Fruit fly (Drosophila melanogaster): ENCODE measurements around the gene Rbp9.

Gene Rbp9

dm6 chr2L:2976829-2977228 lies 22.3 kb downstream of the Rbp9 start, which contains the start of the genes CG9641 and CG3165 (continued):
- TF ChIP-seq Pdp1 (GFP tag; optimal IDR thresholded peaks at IDR 0.05) = peak; percentile 88 to 90
- peak; percentile 46 for TF ChIP-seq Dp (GFP tag; optimal IDR thresholded peaks at IDR 0.05)
- TF ChIP-seq phol (tag; optimal IDR thresholded peaks at IDR 0.05) = peak; percentile 88
- peak; percentile 38 for TF ChIP-seq MESR4 (GFP tag; optimal IDR thresholded peaks at IDR 0.05)
- no peak for TF ChIP-seq HLHmδ (GFP tag; optimal IDR thresholded peaks at IDR 0.05)
- peak; percentile 88 for TF ChIP-seq Dip3 (GFP tag; optimal IDR thresholded peaks at IDR 0.05)
- peak; percentile 85; the same call in 2 of the 3 replicates for TF ChIP-seq mld (GFP tag; IDR thresholded peaks at IDR 0.05; ENCODE audit: partially characterized antibody)
- no peak for TF ChIP-seq Sox102F (GFP tag; optimal IDR thresholded peaks at IDR 0.05)
- peak; percentile 84 for TF ChIP-seq CG8290 (GFP tag; optimal IDR thresholded peaks at IDR 0.05)
- TF ChIP-seq CG8290 (tag; optimal IDR thresholded peaks at IDR 0.05) = peak in 1 of 2 experiments; percentile 77
- peak; percentile 80 for TF ChIP-seq CG1792 (GFP tag; optimal IDR thresholded peaks at IDR 0.05)
- TF ChIP-seq Mes4 (GFP tag; optimal IDR thresholded peaks at IDR 0.05) = peak; percentile 80
- TF ChIP-seq nom (GFP tag; optimal IDR thresholded peaks at IDR 0.05) = peak; percentile 73
- no peak for TF ChIP-seq C15 (GFP tag; IDR thresholded peaks at IDR 0.05)
- TF ChIP-seq CG11696 (GFP tag; IDR thresholded peaks at IDR 0.05) = no peak
- no peak for TF ChIP-seq exex (tag; optimal IDR thresholded peaks at IDR 0.05)
- no peak for TF ChIP-seq CG1832 (GFP tag; optimal IDR thresholded peaks at IDR 0.05)
- TF ChIP-seq NC2α (GFP tag; optimal IDR thresholded peaks at IDR 0.05) = peak; percentile 70
- peak; percentile 84 for TF ChIP-seq dmrt11E (tag; optimal IDR thresholded peaks at IDR 0.05)
- no peak for TF ChIP-seq yki (optimal IDR thresholded peaks at IDR 0.05)
- TF ChIP-seq dan (GFP tag; IDR thresholded peaks at IDR 0.05) = peak; percentile 60; the same call in 1 of the 2 replicates
- peak; percentile 70; the same call in 1 of the 2 replicates for TF ChIP-seq chm (GFP tag; IDR thresholded peaks at IDR 0.05)
- TF ChIP-seq Ssrp (tag; optimal IDR thresholded peaks at IDR 0.05) = peak; percentile 79
- peak; percentile 81 for TF ChIP-seq NC2β (GFP tag; optimal IDR thresholded peaks at IDR 0.05)
- peak; percentile 68 for TF ChIP-seq CG4707 (GFP tag; optimal IDR thresholded peaks at IDR 0.05)
- TF ChIP-seq Drgx (GFP tag; IDR thresholded peaks at IDR 0.05) = peak; percentile 77
- peak; percentile 62 for TF ChIP-seq pzg (GFP tag; optimal IDR thresholded peaks at IDR 0.05)
- TF ChIP-seq seq (GFP tag; IDR thresholded peaks at IDR 0.05) = peak; percentile 69
- TF ChIP-seq CG12299 (tag; optimal IDR thresholded peaks at IDR 0.05) = peak; percentile 66
- no peak for TF ChIP-seq nau (GFP tag; optimal IDR thresholded peaks at IDR 0.05)
- TF ChIP-seq tin (GFP tag; optimal IDR thresholded peaks at IDR 0.05) = peak; percentile 93
- TF ChIP-seq Atf6 (GFP tag; IDR thresholded peaks at IDR 0.05) = peak; percentile 80
- peak; percentile 91 for TF ChIP-seq CG8944 (GFP tag; optimal IDR thresholded peaks at IDR 0.05)
- TF ChIP-seq CG10209 (GFP tag; optimal IDR thresholded peaks at IDR 0.05) = peak; percentile 70
- TF ChIP-seq ssp (GFP tag; IDR thresholded peaks at IDR 0.05) = peak; percentile 76
- no peak for TF ChIP-seq hth (optimal IDR thresholded peaks at IDR 0.05)
- no peak; the same call in 1 of the 2 replicates for TF ChIP-seq CG31441 (GFP tag; IDR thresholded peaks at IDR 0.05)
- TF ChIP-seq tna (GFP tag; IDR thresholded peaks at IDR 0.05; ENCODE audit: partially characterized antibody) = peak; percentile 90
- peak; percentile 90 for TF ChIP-seq HmgZ (tag; optimal IDR thresholded peaks at IDR 0.05)
- TF ChIP-seq CG9817 (tag; optimal IDR thresholded peaks at IDR 0.05) = peak; percentile 83
- TF ChIP-seq CG18011 (GFP tag; optimal IDR thresholded peaks at IDR 0.05) = peak; percentile 48
- TF ChIP-seq Optix (GFP tag; IDR thresholded peaks at IDR 0.05) = peak; percentile 80
- TF ChIP-seq zf30C (GFP tag; optimal IDR thresholded peaks at IDR 0.05) = no peak
- no peak for TF ChIP-seq lov (optimal IDR thresholded peaks at IDR 0.05)
- peak; percentile 69; the same call in 2 of the 3 replicates for TF ChIP-seq lov (GFP tag; IDR thresholded peaks at IDR 0.05)
- peak; percentile 89 for TF ChIP-seq CG12659 (GFP tag; optimal IDR thresholded peaks at IDR 0.05)
- peak; percentile 96 for TF ChIP-seq CG14710 (tag; optimal IDR thresholded peaks at IDR 0.05)
- peak; percentile 98 for TF ChIP-seq Ets65A (GFP tag)
- TF ChIP-seq CG16863 (GFP tag; optimal IDR thresholded peaks at IDR 0.05) = peak; percentile 88
- TF ChIP-seq CG17568 (GFP tag; optimal IDR thresholded peaks at IDR 0.05) = no peak
- no peak; the same call in 1 of the 2 replicates for TF ChIP-seq CG4360 (GFP tag; IDR thresholded peaks at IDR 0.05)

All from whole organism, embryonic.